Fruit fly (Drosophila melanogaster) whole organism, embryonic: ENCODE measurements around the gene Cpr92A.

Experiments used
- B-H1 ChIP-seq: fragments of 200-800 bp; sonication (Bioruptor generic); IDR thresholded peaks from 3 replicates; pipeline ENCODE4 v1.3.6; 2022; ENCODE audit warnings: missing biosample characterization, missing genetic modification characterization
- Bdp1 ChIP-seq: fragments of 200-800 bp; sonication (Bioruptor generic); optimal IDR thresholded peaks from 3 replicates; lab custom pipeline; 2016; ENCODE audit warnings: missing biosample characterization, missing genetic modification characterization
- CG1024 ChIP-seq: fragments of 200-800 bp; sonication (Bioruptor generic); IDR thresholded peaks from 2 replicates; pipeline ENCODE4 v1.3.6; 2022; ENCODE audit warnings: missing biosample characterization, missing genetic modification characterization
- CG10274 ChIP-seq: fragments of 200-800 bp; sonication (Bioruptor generic); optimal IDR thresholded peaks from 3 replicates; lab custom pipeline; 2017; ENCODE audit warnings: missing biosample characterization, mild to moderate bottlenecking, missing genetic modification characterization
- CG10431 ChIP-seq: fragments of 200-800 bp; sonication (Bioruptor generic); optimal IDR thresholded peaks from 3 replicates; lab custom pipeline; 2018; ENCODE audit warnings: missing biosample characterization, mild to moderate bottlenecking, missing genetic modification characterization
- CG1233 ChIP-seq: fragments of 200-800 bp; sonication (Bioruptor generic); optimal IDR thresholded peaks from 4 replicates; lab custom pipeline; 2018; ENCODE audit warnings: missing biosample characterization, mild to moderate bottlenecking, missing genetic modification characterization
- CG12391 ChIP-seq: fragments of 200-800 bp; sonication (Bioruptor generic); optimal IDR thresholded peaks from 3 replicates; lab custom pipeline; 2018; ENCODE audit warnings: missing biosample characterization, mild to moderate bottlenecking, missing genetic modification characterization, moderate library complexity
- CG12942 ChIP-seq: fragments of 200-800 bp; sonication (Bioruptor generic); optimal IDR thresholded peaks from 3 replicates; lab custom pipeline; 2016; ENCODE audit warnings: missing biosample characterization, missing genetic modification characterization
- CG13287 ChIP-seq: fragments of 200-800 bp; sonication (Bioruptor generic); IDR thresholded peaks from 2 replicates; pipeline ENCODE4 v1.3.6; 2022; ENCODE audit warnings: missing biosample characterization, missing genetic modification characterization; ENCODE audit not compliant: partially characterized antibody
- CG13424 ChIP-seq: fragments of 200-800 bp; sonication (Bioruptor generic); optimal IDR thresholded peaks from 2 replicates; lab custom pipeline; 2019; ENCODE audit warnings: missing biosample characterization, mild to moderate bottlenecking, missing genetic modification characterization, moderate library complexity
- CG31388 ChIP-seq: fragments of 200-800 bp; sonication (Bioruptor generic); optimal IDR thresholded peaks from 2 replicates; lab custom pipeline; 2016; ENCODE audit warnings: missing biosample characterization, missing genetic modification characterization
- CG43689 ChIP-seq: fragments of 200-800 bp; sonication (Bioruptor generic); IDR thresholded peaks from 2 replicates; pipeline ENCODE4 v1.3.6; 2022; ENCODE audit warnings: missing biosample characterization, missing genetic modification characterization
- CG7928 ChIP-seq: fragments of 200-800 bp; sonication (Bioruptor generic); optimal IDR thresholded peaks from 2 replicates; lab custom pipeline; 2017; ENCODE audit warnings: missing biosample characterization, mild to moderate bottlenecking, missing genetic modification characterization
- CG9437 ChIP-seq: fragments of 200-800 bp; sonication (Bioruptor generic); optimal IDR thresholded peaks from 2 replicates; lab custom pipeline; 2018; ENCODE audit warnings: missing biosample characterization, mild to moderate bottlenecking, missing genetic modification characterization
- CG9876 ChIP-seq: fragments of 200-800 bp; sonication (Bioruptor generic); optimal IDR thresholded peaks from 2 replicates; lab custom pipeline; 2016; ENCODE audit warnings: missing biosample characterization, missing genetic modification characterization
- CG9932 ChIP-seq: fragments of 200-800 bp; sonication (Bioruptor generic); IDR thresholded peaks from 2 replicates; pipeline ENCODE4 v1.3.6; 2022; ENCODE audit warnings: missing biosample characterization, missing genetic modification characterization
- CrebB ChIP-seq: fragments of 200-800 bp; sonication (Bioruptor generic); optimal IDR thresholded peaks from 3 replicates; lab custom pipeline; 2018; ENCODE audit warnings: missing biosample characterization, mild to moderate bottlenecking, missing genetic modification characterization
- D19A ChIP-seq: fragments of 200-800 bp; optimal IDR thresholded peaks from 3 replicates; lab custom pipeline; 2019; ENCODE audit warnings: missing biosample characterization, mild to moderate bottlenecking, missing genetic modification characterization, moderate library complexity
- Dip2 ChIP-seq: fragments of 200-800 bp; sonication (Bioruptor generic); IDR thresholded peaks from 2 replicates; pipeline ENCODE4 v1.3.6; 2022; ENCODE audit warnings: missing biosample characterization, missing genetic modification characterization
- ERR ChIP-seq: fragments of 200-800 bp; sonication (Bioruptor generic); optimal IDR thresholded peaks from 2 replicates; lab custom pipeline; 2016; ENCODE audit warnings: missing biosample characterization, missing genetic modification characterization
- HHEX ChIP-seq: fragments of 200-800 bp; sonication (Bioruptor generic); optimal IDR thresholded peaks from 3 replicates; lab custom pipeline; 2017; ENCODE audit warnings: missing biosample characterization, mild to moderate bottlenecking, missing genetic modification characterization, missing genetic modification reagents
- HLH3B ChIP-seq: fragments of 200-800 bp; sonication (Bioruptor generic); IDR thresholded peaks from 2 replicates; pipeline ENCODE4 v1.3.6; 2022; ENCODE audit warnings: missing biosample characterization, missing genetic modification characterization
- HLH4C ChIP-seq: fragments of 200-800 bp; sonication (Bioruptor generic); IDR thresholded peaks from 3 replicates; pipeline ENCODE4 v1.3.6; 2022; ENCODE audit warnings: missing biosample characterization, missing genetic modification characterization; ENCODE audit not compliant: partially characterized antibody
- Mad ChIP-seq: fragments of 200-800 bp; sonication (Bioruptor generic); optimal IDR thresholded peaks from 2 replicates; lab custom pipeline; 2016; ENCODE audit warnings: missing biosample characterization, missing genetic modification characterization
- Neu2 ChIP-seq: fragments of 200-800 bp; sonication (Bioruptor generic); optimal IDR thresholded peaks from 3 replicates; lab custom pipeline; 2016; ENCODE audit warnings: missing biosample characterization, missing genetic modification characterization, borderline replicate concordance
- Pdp1 ChIP-seq, 2 experiments: fragments of 200-800 bp; sonication (Bioruptor generic); optimal IDR thresholded peaks; 3 replicates each; lab custom pipeline; 2016; ENCODE audit warnings: missing biosample characterization in 2 of 2, missing genetic modification characterization in 2 of 2, mild to moderate bottlenecking in 1 of 2, moderate library complexity in 1 of 2
- Usf ChIP-seq: fragments of 200-800 bp; sonication (Bioruptor generic); optimal IDR thresholded peaks from 2 replicates; lab custom pipeline; 2017; ENCODE audit warnings: missing genotype, missing biosample characterization, missing genetic modification characterization
- aop ChIP-seq: fragments of 200-800 bp; sonication (Bioruptor generic); IDR thresholded peaks from 2 replicates; pipeline ENCODE4 v1.3.6; 2022; ENCODE audit warnings: missing biosample characterization, missing genetic modification characterization
- bsh ChIP-seq, 2 experiments: fragments of 200-800 bp; sonication (Bioruptor generic); optimal IDR thresholded peaks; 2 replicates each; lab custom pipeline; 2017 to 2018; ENCODE audit warnings: mild to moderate bottlenecking in 2 of 2, missing biosample characterization in 2 of 2, missing genetic modification characterization in 2 of 2, moderate library complexity in 1 of 2
- chn ChIP-seq: fragments of 200-800 bp; sonication (Bioruptor generic); optimal IDR thresholded peaks from 2 replicates; lab custom pipeline; 2016; ENCODE audit warnings: missing biosample characterization, missing genetic modification characterization
- dmrt99B ChIP-seq: fragments of 200-800 bp; sonication (Bioruptor generic); optimal IDR thresholded peaks from 2 replicates; lab custom pipeline; 2018; ENCODE audit warnings: missing biosample characterization, mild to moderate bottlenecking, missing genetic modification characterization, moderate library complexity
- emc ChIP-seq: fragments of 200-800 bp; sonication (Bioruptor generic); optimal IDR thresholded peaks from 2 replicates; lab custom pipeline; 2016; ENCODE audit warnings: missing biosample characterization, missing genetic modification characterization
- eyg ChIP-seq: fragments of 200-800 bp; sonication (Bioruptor generic); optimal IDR thresholded peaks from 3 replicates; lab custom pipeline; 2016; ENCODE audit warnings: missing biosample characterization, missing genetic modification characterization
- fd102C ChIP-seq: fragments of 200-800 bp; sonication (Bioruptor generic); optimal IDR thresholded peaks from 2 replicates; lab custom pipeline; 2018; ENCODE audit warnings: missing biosample characterization, mild to moderate bottlenecking, missing genetic modification characterization, moderate library complexity
- gfzf ChIP-seq: fragments of 200-800 bp; sonication (Bioruptor generic); optimal IDR thresholded peaks from 2 replicates; lab custom pipeline; 2016; ENCODE audit warnings: missing biosample characterization, mild to moderate bottlenecking, missing genetic modification characterization, moderate library complexity
- gro ChIP-seq: fragments of 200-800 bp; sonication (Bioruptor generic); optimal IDR thresholded peaks from 2 replicates; lab custom pipeline; 2016; ENCODE audit warnings: missing biosample characterization, missing genetic modification characterization
- jumu ChIP-seq: fragments of 200-800 bp; sonication (Bioruptor generic); optimal IDR thresholded peaks from 3 replicates; lab custom pipeline; 2016; ENCODE audit warnings: missing biosample characterization, missing genetic modification characterization
- lbe ChIP-seq: fragments of 200-800 bp; sonication (Bioruptor generic); optimal IDR thresholded peaks from 2 replicates; lab custom pipeline; 2016; ENCODE audit warnings: missing biosample characterization, mild to moderate bottlenecking, missing genetic modification characterization
- lov ChIP-seq, 2 experiments: fragments of 200-800 bp in 1 of 2; fragments of >200 bp in 1 of 2; sonication (Bioruptor generic) in 1 of 2; IDR thresholded peaks in 1 of 2; optimal IDR thresholded peaks in 1 of 2; 2 replicates in 1 of 2; 3 replicates in 1 of 2; pipeline versions ENCODE4 v1.3.6 to Lab custom; 2017 to 2022; ENCODE audit warnings: missing biosample characterization in 1 of 2, missing genetic modification characterization in 1 of 2
- mirr ChIP-seq: fragments of 200-800 bp; sonication (Bioruptor generic); optimal IDR thresholded peaks from 3 replicates; lab custom pipeline; 2018; ENCODE audit warnings: missing biosample characterization, mild to moderate bottlenecking, missing genetic modification characterization
- odd ChIP-seq: fragments of 200-800 bp; sonication (Bioruptor generic); optimal IDR thresholded peaks from 2 replicates; lab custom pipeline; 2017; ENCODE audit warnings: missing biosample characterization, mild to moderate bottlenecking, missing genetic modification characterization
- pan ChIP-seq, 4 experiments: fragments of >200 bp in 3 of 4; fragments of 200-800 bp in 1 of 4; sonication (Bioruptor generic) in 1 of 4; optimal IDR thresholded peaks in 3 of 4; IDR thresholded peaks in 1 of 4; 2 replicates each; pipeline versions ENCODE4 v1.3.6 to Lab custom; 2017 to 2022; ENCODE audit warnings: missing biosample characterization in 2 of 4, missing genetic modification characterization in 2 of 4, mixed read lengths in 1 of 4
- peb ChIP-seq: fragments of 200-800 bp; sonication (Bioruptor generic); IDR thresholded peaks from 2 replicates; pipeline ENCODE4 v1.3.6; 2022; ENCODE audit warnings: missing biosample characterization, missing genetic modification characterization
- pzg ChIP-seq: fragments of 200-800 bp; sonication (Bioruptor generic); optimal IDR thresholded peaks from 3 replicates; lab custom pipeline; 2018; ENCODE audit warnings: missing biosample characterization, mild to moderate bottlenecking, missing genetic modification characterization, moderate library complexity
- ssp ChIP-seq: fragments of 200-800 bp; sonication (Bioruptor generic); IDR thresholded peaks from 2 replicates; pipeline ENCODE4 v1.3.6; 2022; ENCODE audit warnings: missing biosample characterization, missing genetic modification characterization
- tin ChIP-seq: fragments of 200-800 bp; sonication (Bioruptor generic); optimal IDR thresholded peaks from 3 replicates; lab custom pipeline; 2016; ENCODE audit warnings: missing biosample characterization, missing genetic modification characterization
- tll ChIP-seq, 2 experiments: fragments of 200-800 bp in 1 of 2; fragments of >200 bp in 1 of 2; sonication (Bioruptor generic) in 1 of 2; optimal IDR thresholded peaks; 2 replicates each; lab custom pipeline; 2017 to 2019; ENCODE audit warnings: missing biosample characterization in 2 of 2, missing genetic modification characterization in 2 of 2, mild to moderate bottlenecking in 1 of 2, moderate library complexity in 1 of 2
- zen2 ChIP-seq: fragments of 200-800 bp; sonication (Bioruptor generic); IDR thresholded peaks from 3 replicates; pipeline ENCODE4 v1.3.6; 2022; ENCODE audit warnings: missing biosample characterization, missing genetic modification characterization; ENCODE audit not compliant: partially characterized antibody

The Cpr92A gene

dm6 chr3R:19584818-19585217, 13.9 kb downstream of the Cpr92A start (continued):
- TF ChIP-seq Neu2 (GFP tag; lab: Kevin White, UChicago) (peak; percentile 18), odd (GFP tag; lab: Kevin White, UChicago) (peak; percentile 94), zen2 (no peak), fd102C (peak; percentile 93), gfzf (GFP tag; lab: Kevin White, UChicago) (no peak), Dip2 (no peak), Pdp1 (GFP tag; optimal IDR thresholded peaks at IDR 0.05; lab: Kevin White, UChicago) (peak; percentile 51 to 83), ssp (GFP tag; lab: Robert Waterston, UW) (peak; percentile 39; the same call in 1 of the 2 replicates), CG43689 (GFP tag; lab: Robert Waterston, UW) (peak; percentile 51), Mad (GFP tag; lab: Kevin White, UChicago) (peak; percentile 69), tll (GFP tag; optimal IDR thresholded peaks at IDR 0.05; lab: Kevin White, UChicago) (peak in 1 of 2 experiments; percentile 87), dmrt99B (tag; lab: Kevin White, UChicago) (peak; percentile 77), CG7928 (GFP tag; lab: Kevin White, UChicago) (peak; percentile 48), CG12942 (GFP tag; lab: Kevin White, UChicago) (peak; percentile 70), CG9437 (peak; percentile 45), CG10274 (GFP tag; lab: Kevin White, UChicago) (peak; percentile 53), aop (0 out of 2 replicates have a peak, but pooled peaks have one; percentile 39), emc (GFP tag; lab: Kevin White, UChicago) (no peak), tin (GFP tag; lab: Kevin White, UChicago) (peak; percentile 43), CG10431 (GFP tag; lab: Kevin White, UChicago) (peak; percentile 92), mirr (peak; percentile 84), pan (optimal IDR thresholded peaks at IDR 0.05; lab: Kevin White, UChicago) (no peak), pan (GFP tag; optimal IDR thresholded peaks at IDR 0.05 in 1 of 2, IDR thresholded peaks at IDR 0.05 in 1 of 2) (peak in 1 of 2 experiments; percentile 74), Usf (GFP tag; lab: Kevin White, UChicago) (peak; percentile 18), HLH3B (GFP tag; lab: Robert Waterston, UW) (peak; percentile 80), gro (no peak), CrebB (tag; lab: Kevin White, UChicago) (peak; percentile 93), lbe (GFP tag; lab: Kevin White, UChicago) (no peak), peb (GFP tag; lab: Robert Waterston, UW) (peak; percentile 62; the same call in 1 of the 2 replicates), CG9876 (GFP tag; lab: Kevin White, UChicago) (peak; percentile 56), HHEX (GFP tag; lab: Kevin White, UChicago) (peak; percentile 91), lov (optimal IDR thresholded peaks at IDR 0.05; lab: Kevin White, UChicago) (no peak), lov (GFP tag; IDR thresholded peaks at IDR 0.05; lab: Robert Waterston, UW) (peak; percentile 77; the same call in 2 of the 3 replicates), B-H1 (GFP tag; lab: Robert Waterston, UW) (no peak; the same call in 2 of the 3 replicates), ERR (no peak), CG13287 (GFP tag; lab: Robert Waterston, UW) (no peak), bsh (GFP tag; optimal IDR thresholded peaks at IDR 0.05; lab: Kevin White, UChicago) (peak in 1 of 2 experiments; percentile 89), CG1024 (GFP tag; lab: Robert Waterston, UW) (peak; percentile 73; the same call in 1 of the 2 replicates), eyg (peak; percentile 73), CG9932 (GFP tag; lab: Robert Waterston, UW) (peak; percentile 32; the same call in 1 of the 2 replicates), CG12391 (peak; percentile 75), Bdp1 (peak; percentile 71), chn (GFP tag; lab: Kevin White, UChicago) (peak; percentile 55), HLH4C (GFP tag; lab: Robert Waterston, UW) (no peak), CG31388 (GFP tag; lab: Kevin White, UChicago) (peak; percentile 39), pzg (GFP tag; lab: Kevin White, UChicago) (no peak), D19A (tag; lab: Kevin White, UChicago) (peak; percentile 74), CG1233 (GFP tag; lab: Kevin White, UChicago) (peak; percentile 92), jumu (peak; percentile 60), CG13424 (tag; lab: Kevin White, UChicago) (peak; percentile 83)
